Worm (Caenorhabditis elegans): ENCODE results near the gene his-37.

Gene his-37

ce11 chrV:9506931-9507330 lies 40.0 kb upstream of the his-37 start:
- TF ChIP-seq ttx-3 (tag; optimal IDR thresholded peaks at IDR 0.05) (no peak), elt-2 (tag; optimal IDR thresholded peaks at IDR 0.05) (peak; percentile 1)

- peak; percentile 40 for TF ChIP-seq elt-2 (tag; optimal IDR thresholded peaks at IDR 0.05)
- TF ChIP-seq unc-3 (GFP tag; conservative IDR thresholded peaks at IDR 0.05), result no peak
- no peak for TF ChIP-seq unc-3 (tag; optimal IDR thresholded peaks at IDR 0.05)
Measured at ce11 chrV:9507742-9508141, 39.2 kb upstream of the his-37 start, which contains the start of gene acs-14. TSS of gene acs-14 (plus strand) at chrV:9508132.

- no peak for TF ChIP-seq ceh-18 (tag; optimal IDR thresholded peaks at IDR 0.05)
- no peak for TF ChIP-seq ceh-19 (GFP tag; optimal IDR thresholded peaks at IDR 0.05)
- no peak for TF ChIP-seq pqm-1 (tag; optimal IDR thresholded peaks at IDR 0.05)
- TF ChIP-seq elt-4 (tag; optimal IDR thresholded peaks at IDR 0.05), result no peak
- no peak for TF ChIP-seq pha-4 (tag; optimal IDR thresholded peaks at IDR 0.05)
- TF ChIP-seq unc-3 (GFP tag; conservative IDR thresholded peaks at IDR 0.05), result no peak
- TF ChIP-seq unc-3 (tag; optimal IDR thresholded peaks at IDR 0.05), result no peak
- no peak for TF ChIP-seq tbx-2 (tag; optimal IDR thresholded peaks at IDR 0.05)
- no peak for TF ChIP-seq fkh-6 (tag; optimal IDR thresholded peaks at IDR 0.05)
- TF ChIP-seq ttx-3 (tag; optimal IDR thresholded peaks at IDR 0.05), result no peak
Measured at ce11 chrV:9509597-9509996, 37.3 kb upstream of the his-37 start.

- TF ChIP-seq gmeb-2 (tag; optimal IDR thresholded peaks at IDR 0.05) (no peak), ceh-34 (tag; optimal IDR thresholded peaks at IDR 0.05) (no peak), nhr-232 (tag; optimal IDR thresholded peaks at IDR 0.05) (no peak), K09A11.1 (tag; optimal IDR thresholded peaks at IDR 0.05; ENCODE audit: insufficient read depth) (no peak), elt-4 (tag; optimal IDR thresholded peaks at IDR 0.05) (no peak), eyg-1 (tag; optimal IDR thresholded peaks at IDR 0.05) (no peak), ceh-45 (GFP tag; IDR thresholded peaks at IDR 0.05) (no peak), ceh-19 (GFP tag; optimal IDR thresholded peaks at IDR 0.05) (no peak), tbx-7 (tag; optimal IDR thresholded peaks at IDR 0.05) (no peak), pax-1 (tag; optimal IDR thresholded peaks at IDR 0.05) (no peak), pat-9 (tag; optimal IDR thresholded peaks at IDR 0.05) (no peak), hlh-30 (tag; optimal IDR thresholded peaks at IDR 0.05; ENCODE audit: insufficient read depth) (no peak), C38D4.7 (GFP tag; optimal IDR thresholded peaks at IDR 0.05) (no peak), ceh-18 (tag; optimal IDR thresholded peaks at IDR 0.05) (no peak), dve-1 (tag; optimal IDR thresholded peaks at IDR 0.05) (no peak), rnt-1 (tag; optimal IDR thresholded peaks at IDR 0.05) (no peak)
Measured at ce11 chrV:9513590-9513989, 33.3 kb upstream of the his-37 start, which contains the start of gene eif-2Bdelta. TSS of gene eif-2Bdelta (plus strand) at chrV:9513824.

ce11 chrV:9516280-9516679 lies 30.6 kb upstream of the his-37 start:
- TF ChIP-seq eyg-1 (tag; optimal IDR thresholded peaks at IDR 0.05) (no peak), sdc-2 (tag; optimal IDR thresholded peaks at IDR 0.05) (no peak), ceh-2 (tag; optimal IDR thresholded peaks at IDR 0.05) (no peak), pat-9 (tag; optimal IDR thresholded peaks at IDR 0.05) (no peak), npax-4 (tag; optimal IDR thresholded peaks at IDR 0.05) (no peak), rnt-1 (tag; optimal IDR thresholded peaks at IDR 0.05) (no peak), ztf-16 (tag; optimal IDR thresholded peaks at IDR 0.05) (no peak), ceh-14 (tag; optimal IDR thresholded peaks at IDR 0.05) (no peak), hlh-15 (tag; optimal IDR thresholded peaks at IDR 0.05) (no peak), nhr-11 (tag; optimal IDR thresholded peaks at IDR 0.05) (no peak), ama-1 (optimal IDR thresholded peaks at IDR 0.05) (no peak), F13H6.1 (tag; optimal IDR thresholded peaks at IDR 0.05) (no peak), ceh-22 (tag; optimal IDR thresholded peaks at IDR 0.05) (no peak), che-1 (tag; optimal IDR thresholded peaks at IDR 0.05) (no peak), pax-1 (tag; optimal IDR thresholded peaks at IDR 0.05) (no peak), unc-3 (GFP tag; conservative IDR thresholded peaks at IDR 0.05) (no peak), unc-3 (tag; optimal IDR thresholded peaks at IDR 0.05) (no peak), lim-6 (tag; optimal IDR thresholded peaks at IDR 0.05) (no peak), nhr-232 (tag; optimal IDR thresholded peaks at IDR 0.05) (no peak), ceh-9 (tag; optimal IDR thresholded peaks at IDR 0.05) (no peak)

All from whole organism, late embryonic.